Worm (Caenorhabditis elegans): ENCODE results near the gene Y22D7AR.3.

The Y22D7AR.3 gene

DNA sequence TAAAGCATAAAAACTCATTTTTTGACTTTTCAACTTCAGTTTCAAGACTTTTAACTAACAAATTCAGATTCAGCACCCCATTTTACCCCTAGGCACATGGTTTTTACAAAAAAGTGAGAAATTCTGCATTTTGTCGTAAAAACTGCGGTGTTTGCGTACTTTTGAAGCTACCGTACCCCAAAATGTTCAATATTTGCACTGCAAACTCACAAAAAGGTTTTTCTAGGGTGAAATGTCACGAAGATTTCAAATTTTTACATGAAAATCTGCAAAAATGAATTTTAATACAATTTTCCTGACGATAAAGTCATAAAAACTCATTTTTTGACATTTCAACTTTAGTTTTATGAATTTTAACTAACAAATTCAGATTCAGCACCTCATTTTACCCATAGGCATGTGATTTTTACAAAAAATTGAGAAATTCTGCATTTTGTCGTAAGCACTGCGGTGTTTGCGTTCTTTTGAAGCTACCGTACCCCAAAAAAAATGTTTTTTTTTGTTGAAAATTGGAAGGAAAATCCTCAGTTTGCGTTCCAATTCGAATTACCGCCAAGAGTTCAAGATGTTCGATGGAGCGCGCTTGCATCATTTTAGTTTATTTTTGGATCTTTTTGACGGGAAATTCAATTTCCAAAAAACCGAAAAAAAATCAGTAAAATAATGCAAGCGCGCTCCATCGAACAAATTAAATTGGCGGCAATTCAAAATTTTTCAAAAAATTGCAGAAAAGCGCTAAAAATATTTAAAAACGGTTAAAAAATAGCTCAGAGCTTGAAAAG is 49.2 kb downstream of the Y22D7AR.3 start (continued):
- TF ChIP-seq dpl-1 (GFP tag; optimal IDR thresholded peaks at IDR 0.05), result peak; percentile 32 to 62 (median 55)
